Fruit fly (Drosophila melanogaster): ENCODE measurements around the gene pira.
A peak's percentile ranks its signal among the peaks of the same experiment; 100 is the strongest.

pira gene

DNA sequence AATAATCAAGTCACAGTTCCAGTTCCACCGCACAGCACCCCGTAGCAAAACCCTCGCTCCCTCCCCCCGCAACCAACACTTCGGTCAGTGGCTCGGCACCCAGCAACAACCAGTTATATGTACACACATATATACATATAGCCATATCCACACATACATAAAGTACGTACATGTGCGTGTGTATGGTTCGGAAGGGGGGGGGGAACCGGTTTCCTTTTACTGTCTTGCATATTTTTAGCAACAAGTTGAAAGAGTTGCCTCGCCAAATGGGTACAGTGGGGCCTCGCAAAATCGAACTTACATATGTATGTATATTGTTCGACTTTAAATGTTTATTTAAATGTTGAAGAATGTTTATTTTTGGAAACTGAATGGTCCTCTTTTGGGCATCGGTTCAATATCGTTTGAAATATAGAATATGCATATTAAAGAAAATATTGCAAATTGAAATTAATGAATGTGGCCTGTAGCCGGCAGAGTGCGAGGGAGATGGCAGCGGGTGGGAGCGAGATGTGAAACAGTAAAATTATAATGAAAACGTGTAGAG is 8.3 kb downstream of the pira start:
- TF ChIP-seq GATAd (GFP tag; optimal IDR thresholded peaks at IDR 0.05) (peak; percentile 42), brk (GFP tag; optimal IDR thresholded peaks at IDR 0.05) (peak; percentile 82), lola (GFP tag; optimal IDR thresholded peaks at IDR 0.05) (no peak), Myc (optimal IDR thresholded peaks at IDR 0.05) (no peak), Hr78 (GFP tag; optimal IDR thresholded peaks at IDR 0.05) (no peak), Dfd (GFP tag; optimal IDR thresholded peaks at IDR 0.05) (no peak), fru (GFP tag; optimal IDR thresholded peaks at IDR 0.05) (peak; percentile 96), woc (GFP tag; optimal IDR thresholded peaks at IDR 0.05) (peak; percentile 97), Hr83 (GFP tag; optimal IDR thresholded peaks at IDR 0.05; ENCODE audit: poor library complexity, severe bottlenecking) (peak; percentile 51), pan (optimal IDR thresholded peaks at IDR 0.05) (no peak), Sp1 (GFP tag; optimal IDR thresholded peaks at IDR 0.05) (peak; percentile 96), Jra (GFP tag; optimal IDR thresholded peaks at IDR 0.05) (peak; percentile 73), usp (GFP tag; optimal IDR thresholded peaks at IDR 0.05) (no peak), ey (GFP tag; optimal IDR thresholded peaks at IDR 0.05) (peak; percentile 95), HLH106 (tag; optimal IDR thresholded peaks at IDR 0.05) (peak; percentile 96), CG9705 (GFP tag; optimal IDR thresholded peaks at IDR 0.05) (peak; percentile 89), psq (GFP tag; optimal IDR thresholded peaks at IDR 0.05) (peak; percentile 97), Vsx2 (GFP tag; optimal IDR thresholded peaks at IDR 0.05; ENCODE audit: partially characterized antibody) (peak; percentile 32), dl (GFP tag; optimal IDR thresholded peaks at IDR 0.05; ENCODE audit: insufficient read depth in 1 of 2, partially characterized antibody in 2 of 2) (peak; percentile 6 to 70), foxo (GFP tag; optimal IDR thresholded peaks at IDR 0.05) (peak; percentile 70 to 96), Abd-B (GFP tag; optimal IDR thresholded peaks at IDR 0.05) (no peak), Dif (GFP tag; optimal IDR thresholded peaks at IDR 0.05; ENCODE audit: partially characterized antibody) (peak; percentile 73), Rel (GFP tag; optimal IDR thresholded peaks at IDR 0.05) (no peak), Rel (tag; optimal IDR thresholded peaks at IDR 0.05) (peak; percentile 80), dsf (GFP tag; optimal IDR thresholded peaks at IDR 0.05; ENCODE audit: borderline replicate concordance) (no peak), rgr (GFP tag; optimal IDR thresholded peaks at IDR 0.05) (peak; percentile 91), CrebA (GFP tag; optimal IDR thresholded peaks at IDR 0.05; ENCODE audit: borderline replicate concordance) (peak; percentile 34), tai (GFP tag; optimal IDR thresholded peaks at IDR 0.05) (peak; percentile 91), br (GFP tag; optimal IDR thresholded peaks at IDR 0.05) (peak; percentile 94), jim (GFP tag; optimal IDR thresholded peaks at IDR 0.05) (peak; percentile 80), CG32264 (GFP tag; optimal IDR thresholded peaks at IDR 0.05) (peak; percentile 82), OdsH (GFP tag; optimal IDR thresholded peaks at IDR 0.05) (peak; percentile 90), N (GFP tag; optimal IDR thresholded peaks at IDR 0.05) (no peak), Mio (GFP tag; optimal IDR thresholded peaks at IDR 0.05) (peak; percentile 31), dmrt93B (GFP tag; optimal IDR thresholded peaks at IDR 0.05) (peak; percentile 83), h (GFP tag; optimal IDR thresholded peaks at IDR 0.05) (peak; percentile 94), Hnf4 (GFP tag; optimal IDR thresholded peaks at IDR 0.05) (peak; percentile 85), sage (GFP tag; optimal IDR thresholded peaks at IDR 0.05) (peak; percentile 81)

DNA sequence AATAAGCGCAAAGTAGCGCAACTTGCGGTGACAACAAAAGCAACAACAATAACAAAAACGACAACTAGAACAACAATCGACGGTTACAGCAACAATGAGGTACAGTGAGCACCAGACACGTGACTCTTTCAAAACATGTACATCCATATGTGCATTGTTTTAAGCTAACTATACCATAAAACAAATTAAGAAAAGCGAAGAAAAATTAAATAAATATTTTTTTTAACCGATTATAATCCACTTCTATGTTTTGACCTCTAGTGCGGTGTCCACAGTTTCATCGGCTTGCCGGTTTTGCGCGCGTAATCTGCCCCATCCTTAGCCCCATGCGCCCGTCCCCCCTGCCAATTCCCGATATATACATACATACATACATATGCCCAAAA is 9.1 kb downstream of the pira start:
- TF ChIP-seq Dfd (GFP tag; optimal IDR thresholded peaks at IDR 0.05) (no peak), Rel (GFP tag; optimal IDR thresholded peaks at IDR 0.05) (peak; percentile 88), Rel (tag; optimal IDR thresholded peaks at IDR 0.05) (no peak), Hr83 (GFP tag; optimal IDR thresholded peaks at IDR 0.05; ENCODE audit: poor library complexity, severe bottlenecking) (peak; percentile 55), Vsx2 (GFP tag; optimal IDR thresholded peaks at IDR 0.05; ENCODE audit: partially characterized antibody) (no peak), jim (GFP tag; optimal IDR thresholded peaks at IDR 0.05) (peak; percentile 70), CrebA (GFP tag; optimal IDR thresholded peaks at IDR 0.05; ENCODE audit: borderline replicate concordance) (peak; percentile 92), psq (GFP tag; optimal IDR thresholded peaks at IDR 0.05) (peak; percentile 96), brk (GFP tag; optimal IDR thresholded peaks at IDR 0.05) (peak; percentile 94), fru (GFP tag; optimal IDR thresholded peaks at IDR 0.05) (peak; percentile 98), N (GFP tag; optimal IDR thresholded peaks at IDR 0.05) (no peak), dsf (GFP tag; optimal IDR thresholded peaks at IDR 0.05; ENCODE audit: borderline replicate concordance) (peak; percentile 81), Hnf4 (GFP tag; optimal IDR thresholded peaks at IDR 0.05) (peak; percentile 97), foxo (GFP tag; optimal IDR thresholded peaks at IDR 0.05) (peak; percentile 78 to 99), tai (GFP tag; optimal IDR thresholded peaks at IDR 0.05) (peak; percentile 92), ey (GFP tag; optimal IDR thresholded peaks at IDR 0.05) (peak; percentile 98), dmrt93B (GFP tag; optimal IDR thresholded peaks at IDR 0.05) (peak; percentile 95), sage (GFP tag; optimal IDR thresholded peaks at IDR 0.05) (peak; percentile 93), Jra (GFP tag; optimal IDR thresholded peaks at IDR 0.05) (peak; percentile 88), OdsH (GFP tag; optimal IDR thresholded peaks at IDR 0.05) (peak; percentile 98), pan (optimal IDR thresholded peaks at IDR 0.05) (no peak), Dif (GFP tag; optimal IDR thresholded peaks at IDR 0.05; ENCODE audit: partially characterized antibody) (no peak), usp (GFP tag; optimal IDR thresholded peaks at IDR 0.05) (no peak), dl (GFP tag; optimal IDR thresholded peaks at IDR 0.05; ENCODE audit: insufficient read depth in 1 of 2, partially characterized antibody in 2 of 2) (no peak), Abd-B (GFP tag; optimal IDR thresholded peaks at IDR 0.05) (no peak), Mio (GFP tag; optimal IDR thresholded peaks at IDR 0.05) (peak; percentile 79), br (GFP tag; optimal IDR thresholded peaks at IDR 0.05) (peak; percentile 96), Myc (optimal IDR thresholded peaks at IDR 0.05) (no peak), CG32264 (GFP tag; optimal IDR thresholded peaks at IDR 0.05) (peak; percentile 89), h (GFP tag; optimal IDR thresholded peaks at IDR 0.05) (peak; percentile 98), GATAd (GFP tag; optimal IDR thresholded peaks at IDR 0.05) (peak; percentile 89), sv (GFP tag; optimal IDR thresholded peaks at IDR 0.05) (peak; percentile 94), woc (GFP tag; optimal IDR thresholded peaks at IDR 0.05) (peak; percentile 91), Sp1 (GFP tag; optimal IDR thresholded peaks at IDR 0.05) (peak; percentile 91), HLH106 (tag; optimal IDR thresholded peaks at IDR 0.05) (peak; percentile 97), rgr (GFP tag; optimal IDR thresholded peaks at IDR 0.05) (peak; percentile 98), CG9705 (GFP tag; optimal IDR thresholded peaks at IDR 0.05) (peak; percentile 79), Hr78 (GFP tag; optimal IDR thresholded peaks at IDR 0.05) (no peak), lola (GFP tag; optimal IDR thresholded peaks at IDR 0.05) (no peak)
